Worm (Caenorhabditis elegans) whole organism, L2 larva: Measurements from ENCODE around the gene Y56A3A.30.

Experiments used
- R02D3.7 ChIP-seq: fragments of 150-350 bp; optimal IDR thresholded peaks from 2 replicates; lab custom pipeline; 2014; ENCODE audit warnings: missing biosample characterization, missing genetic modification characterization
- ZK546.5 ChIP-seq: sonication (generic microtip); optimal IDR thresholded peaks from 2 replicates; lab custom pipeline; 2017; ENCODE audit warnings: missing biosample characterization, missing genetic modification characterization
- aly-2 ChIP-seq: fragments of 150-350 bp; optimal IDR thresholded peaks from 2 replicates; lab custom pipeline; 2014; ENCODE audit warnings: missing biosample characterization, missing genetic modification characterization
- dmd-4 ChIP-seq: sonication (generic microtip); optimal IDR thresholded peaks from 2 replicates; lab custom pipeline; 2017; ENCODE audit warnings: missing biosample characterization, missing genetic modification characterization
- nhr-11 ChIP-seq: fragments of 150-350 bp; optimal IDR thresholded peaks from 2 replicates; lab custom pipeline; 2014; ENCODE audit warnings: missing biosample characterization, missing genetic modification characterization
- nhr-23 ChIP-seq: fragments of 150-350 bp; optimal IDR thresholded peaks from 2 replicates; lab custom pipeline; 2014; ENCODE audit warnings: missing biosample characterization, missing genetic modification reagents, missing genetic modification characterization
- nhr-237 ChIP-seq: fragments of 150-350 bp; optimal IDR thresholded peaks from 2 replicates; lab custom pipeline; 2014; ENCODE audit warnings: missing biosample characterization, missing genetic modification characterization
- nhr-6 ChIP-seq: fragments of 150-350 bp; optimal IDR thresholded peaks from 2 replicates; lab custom pipeline; 2014; ENCODE audit warnings: missing biosample characterization, missing genetic modification characterization
- unc-62 ChIP-seq: fragments of 150-350 bp; optimal IDR thresholded peaks from 2 replicates; lab custom pipeline; 2014; ENCODE audit warnings: missing biosample characterization, missing genetic modification reagents, missing genetic modification characterization
- zag-1 ChIP-seq: fragments of 150-350 bp; optimal IDR thresholded peaks from 2 replicates; lab custom pipeline; 2014; ENCODE audit warnings: missing biosample characterization, missing genetic modification characterization
- ztf-4 ChIP-seq: fragments of 150-350 bp; optimal IDR thresholded peaks from 2 replicates; lab custom pipeline; 2014; ENCODE audit warnings: missing biosample characterization, missing genetic modification characterization

DNA sequence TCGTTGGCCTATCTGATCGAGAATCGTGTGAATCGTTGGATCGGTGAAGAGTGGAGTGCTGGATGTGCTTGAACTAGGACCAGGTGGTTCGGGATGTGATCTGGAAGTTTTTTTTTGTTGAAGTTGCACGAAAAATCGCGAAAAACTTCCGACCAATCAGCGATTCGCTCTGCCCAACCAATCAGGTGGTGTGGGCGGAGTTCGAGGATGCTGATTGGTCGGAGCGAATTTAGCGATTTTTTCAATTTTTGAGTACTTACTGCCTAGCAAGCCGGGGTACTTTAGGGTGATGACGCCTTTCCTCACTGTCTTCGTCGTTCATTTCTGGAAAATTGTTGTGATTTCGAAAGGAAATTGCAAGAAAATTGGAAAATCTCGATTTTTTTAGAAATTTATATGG, at the start of gene Y56A3A.30:
- TF ChIP-seq nhr-11 (tag; lab: Kevin White, UChicago) (no peak), R02D3.7 (no peak), dmd-4 (tag; lab: Kevin White, UChicago) (no peak), unc-62 (no peak), nhr-237 (tag; lab: Kevin White, UChicago) (no peak), ZK546.5 (no peak), ztf-4 (tag; lab: Kevin White, UChicago) (no peak), nhr-23 (tag; lab: Kevin White, UChicago) (no peak), zag-1 (no peak), nhr-6 (tag; lab: Kevin White, UChicago) (no peak), aly-2 (no peak)
